Worm (Caenorhabditis elegans) whole organism, L2 larva: ENCODE results near the gene cyb-3.

Experiments used
- ZK546.5 ChIP-seq: sonication (generic microtip); optimal IDR thresholded peaks from 2 replicates; lab custom pipeline; 2017; ENCODE audit warnings: missing biosample characterization, missing genetic modification characterization
- alr-1 ChIP-seq: fragments of 150-350 bp; optimal IDR thresholded peaks from 2 replicates; lab custom pipeline; 2014; ENCODE audit warnings: missing biosample characterization, missing genetic modification characterization
- fos-1 ChIP-seq: fragments of 150-350 bp; optimal IDR thresholded peaks from 2 replicates; lab custom pipeline; 2014; ENCODE audit warnings: missing biosample characterization, missing genetic modification characterization
- mdl-1 ChIP-seq, 2 experiments: fragments of 150-350 bp in 1 of 2; sonication (generic microtip) in 1 of 2; optimal IDR thresholded peaks; 2 replicates each; lab custom pipeline; 2017; ENCODE audit warnings: missing biosample characterization in 2 of 2, missing genetic modification characterization in 2 of 2
- unc-62 ChIP-seq: fragments of 150-350 bp; optimal IDR thresholded peaks from 2 replicates; lab custom pipeline; 2014; ENCODE audit warnings: missing biosample characterization, missing genetic modification reagents, missing genetic modification characterization

DNA sequence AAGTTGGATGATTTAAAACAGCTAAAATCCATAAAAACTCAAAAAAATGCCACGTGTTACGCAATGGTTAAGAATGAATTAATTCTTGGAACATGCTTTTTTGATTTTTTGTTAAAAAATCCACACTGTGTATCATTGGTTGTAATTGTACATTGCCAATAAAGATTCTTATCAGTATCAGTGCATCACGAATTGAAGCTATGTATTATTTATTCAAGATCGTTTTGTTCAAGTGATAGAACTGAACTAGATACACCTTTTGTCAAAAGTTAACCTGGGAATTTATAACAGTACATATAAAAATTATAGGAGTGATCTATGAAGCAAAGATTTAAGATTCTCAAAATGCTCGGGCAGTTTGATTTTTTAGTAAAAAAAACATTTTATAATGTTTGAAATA, 39.2 kb downstream of the cyb-3 start:
- no peak for TF ChIP-seq ZK546.5 (tag; lab: Kevin White, UChicago)
- TF ChIP-seq unc-62 (GFP tag; lab: Kevin White, UChicago) = no peak
- peak; percentile 68 for TF ChIP-seq fos-1 (tag; lab: Kevin White, UChicago)
- no peak for TF ChIP-seq alr-1 (tag; lab: Kevin White, UChicago)
- TF ChIP-seq mdl-1 (tag; optimal IDR thresholded peaks at IDR 0.05; lab: Kevin White, UChicago) = no peak
